Worm (Caenorhabditis elegans) whole organism, L4/young adult: ENCODE data around the gene F01D5.3.

Experiments used
- W03F9.2 ChIP-seq: fragments of 150-350 bp; optimal IDR thresholded peaks from 2 replicates; lab custom pipeline; 2014; ENCODE audit warnings: missing biosample characterization, missing genetic modification characterization
- dao-5 ChIP-seq: sonication (generic microtip); optimal IDR thresholded peaks from 2 replicates; lab custom pipeline; 2016; ENCODE audit warnings: missing genotype, missing genetic modification characterization, moderate library complexity, missing compliant biosample characterization
- him-1 ChIP-seq: sonication (generic microtip); optimal IDR thresholded peaks from 2 replicates; lab custom pipeline; 2016; ENCODE audit warnings: missing genotype, missing genetic modification reagents, missing genetic modification characterization, missing compliant biosample characterization

DNA sequence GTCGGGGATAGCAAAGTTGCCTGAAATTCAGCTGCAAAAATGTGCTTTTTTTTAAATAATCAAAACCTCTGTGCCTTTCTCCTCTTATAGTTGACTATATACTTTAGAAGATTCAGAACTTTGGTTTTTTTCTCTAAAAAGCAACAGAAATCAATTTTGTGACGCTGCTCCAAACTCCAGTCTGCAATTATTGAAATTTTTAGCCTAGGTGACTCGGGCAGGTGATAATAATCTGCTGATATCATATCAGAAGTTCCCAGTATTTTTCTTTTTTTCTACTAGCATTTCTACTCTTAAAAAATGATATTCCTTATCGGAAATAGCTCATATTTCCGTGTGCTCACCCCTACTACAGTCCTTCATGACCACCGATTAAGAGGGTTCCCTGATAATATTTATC is 50.7 kb downstream of the F01D5.3 start, which contains the start of gene sre-44:
- TF ChIP-seq him-1 (no peak), dao-5 (tag; lab: Kevin White, UChicago) (no peak), W03F9.2 (no peak)
